Fruit fly (Drosophila melanogaster) whole organism, prepupa: ENCODE data around the gene CG14074.

Experiments used
- CG11902 ChIP-seq: fragments of 200-800 bp; sonication (Bioruptor generic); optimal IDR thresholded peaks from 3 replicates; lab custom pipeline; 2016; ENCODE audit warnings: missing biosample characterization, missing genetic modification characterization
- CG16779 ChIP-seq: fragments of 200-800 bp; sonication (Bioruptor generic); optimal IDR thresholded peaks from 3 replicates; lab custom pipeline; 2017; ENCODE audit warnings: missing biosample characterization, mild to moderate bottlenecking, missing genetic modification characterization
- CG4318 ChIP-seq: fragments of 200-800 bp; sonication (Bioruptor generic); optimal IDR thresholded peaks from 3 replicates; lab custom pipeline; 2017; ENCODE audit warnings: missing biosample characterization, mild to moderate bottlenecking, missing genetic modification characterization
- CG6792 ChIP-seq: fragments of 200-800 bp; sonication (Bioruptor generic); optimal IDR thresholded peaks from 3 replicates; lab custom pipeline; 2016; ENCODE audit warnings: missing biosample characterization, missing genetic modification characterization
- Eip78C ChIP-seq: fragments of 200-800 bp; sonication (Bioruptor generic); peaks from one replicate; lab custom pipeline; 2016; ENCODE audit warnings: missing biosample characterization, missing genetic modification characterization
- salr ChIP-seq, 2 experiments: fragments of 200-800 bp; sonication (Bioruptor generic); optimal IDR thresholded peaks; 3 replicates each; lab custom pipeline; 2016 to 2018; ENCODE audit warnings: missing biosample characterization in 2 of 2, missing genetic modification characterization in 2 of 2, mild to moderate bottlenecking in 1 of 2

- TF ChIP-seq Eip78C (GFP tag; lab: Kevin White, UChicago): peak; percentile 59
- TF ChIP-seq CG16779 (tag; lab: Kevin White, UChicago): peak; percentile 25
- no peak for TF ChIP-seq salr (GFP tag; optimal IDR thresholded peaks at IDR 0.05; lab: Kevin White, UChicago)
- no peak for TF ChIP-seq CG6792 (GFP tag; lab: Kevin White, UChicago)
- no peak for TF ChIP-seq CG11902
- no peak for TF ChIP-seq CG4318
Measured at dm6 chr3L:18819262-18819886, 46.7 kb upstream of the CG14074 start.
